Fruit fly (Drosophila melanogaster) whole organism, wandering third instar larva: ENCODE data around the gene oc.

ENCODE experiments used
- Abd-B ChIP-seq: fragments of >200 bp; optimal IDR thresholded peaks from 2 replicates; lab custom pipeline; 2017; ENCODE audit warnings: missing biosample characterization, missing genetic modification characterization
- CG32264 ChIP-seq: fragments of 200-800 bp; sonication (Bioruptor generic); optimal IDR thresholded peaks from 2 replicates; lab custom pipeline; 2016; ENCODE audit warnings: missing biosample characterization, missing genetic modification characterization
- CG9705 ChIP-seq: fragments of 200-800 bp; sonication (Bioruptor generic); optimal IDR thresholded peaks from 2 replicates; lab custom pipeline; 2018; ENCODE audit warnings: missing biosample characterization, mild to moderate bottlenecking, missing genetic modification characterization
- CrebA ChIP-seq: fragments of 200-800 bp; sonication (Bioruptor generic); optimal IDR thresholded peaks from 2 replicates; lab custom pipeline; 2016; ENCODE audit warnings: missing biosample characterization, mild to moderate bottlenecking, missing genetic modification characterization, borderline replicate concordance
- Dfd ChIP-seq: fragments of >200 bp; optimal IDR thresholded peaks from 2 replicates; lab custom pipeline; 2017; ENCODE audit warnings: missing biosample characterization, missing genetic modification characterization
- Dif ChIP-seq: fragments of 200-275, 200-300 bp; sonication (Bioruptor generic); optimal IDR thresholded peaks from 2 replicates; lab custom pipeline; 2018; ENCODE audit warnings: missing biosample characterization, missing genetic modification characterization; ENCODE audit not compliant: partially characterized antibody
- GATAd ChIP-seq: sonication (Bioruptor generic); optimal IDR thresholded peaks from 2 replicates; lab custom pipeline; 2016; ENCODE audit warnings: missing biosample characterization, missing genetic modification characterization
- HLH106 ChIP-seq: fragments of 200-800 bp; optimal IDR thresholded peaks from 3 replicates; lab custom pipeline; 2019; ENCODE audit warnings: missing biosample characterization, mild to moderate bottlenecking, missing genetic modification characterization, moderate library complexity
- Hnf4 ChIP-seq: fragments of 200-800 bp; sonication (Bioruptor generic); optimal IDR thresholded peaks from 2 replicates; lab custom pipeline; 2016; ENCODE audit warnings: missing biosample characterization, mild to moderate bottlenecking, missing genetic modification characterization
- Hr78 ChIP-seq: fragments of >200 bp; optimal IDR thresholded peaks from 2 replicates; lab custom pipeline; 2017; ENCODE audit warnings: missing biosample characterization, missing genetic modification characterization
- Hr83 ChIP-seq: fragments of 200-300 bp; sonication (Bioruptor generic); optimal IDR thresholded peaks from 2 replicates; lab custom pipeline; 2016; ENCODE audit warnings: missing biosample characterization, mild to moderate bottlenecking, missing genetic modification characterization, moderate library complexity; ENCODE audit not compliant: poor library complexity, severe bottlenecking
- Jra ChIP-seq: sonication (Bioruptor generic); optimal IDR thresholded peaks from 2 replicates; lab custom pipeline; 2016; ENCODE audit warnings: missing biosample characterization, missing genetic modification characterization
- Mio ChIP-seq: sonication (Bioruptor generic); optimal IDR thresholded peaks from 2 replicates; lab custom pipeline; 2016; ENCODE audit warnings: missing biosample characterization, missing genetic modification characterization
- Myc ChIP-seq: fragments of >200 bp; optimal IDR thresholded peaks from 2 replicates; lab custom pipeline; 2017
- N ChIP-seq: fragments of >200 bp; optimal IDR thresholded peaks from 2 replicates; lab custom pipeline; 2018; ENCODE audit warnings: missing biosample characterization, missing external identifiers, missing genetic modification characterization
- OdsH ChIP-seq: fragments of 200-800 bp; sonication (Bioruptor generic); optimal IDR thresholded peaks from 2 replicates; lab custom pipeline; 2016; ENCODE audit warnings: missing biosample characterization, mild to moderate bottlenecking, missing genetic modification characterization
- Rel ChIP-seq, 2 experiments: fragments of 200-800 bp; sonication (Bioruptor generic) in 1 of 2; optimal IDR thresholded peaks; 2 replicates in 1 of 2; 3 replicates in 1 of 2; lab custom pipeline; 2016 to 2019; ENCODE audit warnings: mild to moderate bottlenecking in 2 of 2, missing biosample characterization in 2 of 2, missing genetic modification characterization in 2 of 2, moderate library complexity in 1 of 2
- Sp1 ChIP-seq: fragments of 200-800 bp; sonication (Bioruptor generic); optimal IDR thresholded peaks from 3 replicates; lab custom pipeline; 2019; ENCODE audit warnings: missing biosample characterization, mild to moderate bottlenecking, missing genetic modification characterization, moderate library complexity
- Vsx2 ChIP-seq: fragments of 200-300, 225-300 bp; sonication (Bioruptor generic); optimal IDR thresholded peaks from 2 replicates; lab custom pipeline; 2018; ENCODE audit warnings: missing biosample characterization, missing genetic modification characterization; ENCODE audit not compliant: partially characterized antibody
- br ChIP-seq: fragments of 200-800 bp; sonication (Bioruptor generic); optimal IDR thresholded peaks from 2 replicates; lab custom pipeline; 2016; ENCODE audit warnings: missing biosample characterization, missing genetic modification characterization
- brk ChIP-seq: fragments of 200-800 bp; sonication (Bioruptor generic); optimal IDR thresholded peaks from 2 replicates; lab custom pipeline; 2016; ENCODE audit warnings: missing biosample characterization, mild to moderate bottlenecking, missing genetic modification characterization
- dl ChIP-seq, 2 experiments: fragments of 175-275, 200-275 bp in 1 of 2; fragments of 200-275 bp in 1 of 2; sonication (Bioruptor generic); optimal IDR thresholded peaks; lab custom pipeline; 2018; ENCODE audit warnings: mild to moderate bottlenecking in 2 of 2, missing biosample characterization in 2 of 2, missing genetic modification characterization in 2 of 2, moderate library complexity in 2 of 2; ENCODE audit not compliant: partially characterized antibody in 2 of 2, insufficient read depth in 1 of 2
- dmrt93B ChIP-seq: fragments of 200-800 bp; sonication (Bioruptor generic); optimal IDR thresholded peaks from 2 replicates; lab custom pipeline; 2018; ENCODE audit warnings: missing biosample characterization, mild to moderate bottlenecking, missing genetic modification characterization
- dsf ChIP-seq: sonication (Bioruptor generic); optimal IDR thresholded peaks from 2 replicates; lab custom pipeline; 2016; ENCODE audit warnings: missing biosample characterization, missing genetic modification characterization, borderline replicate concordance
- ey ChIP-seq: fragments of 200-800 bp; sonication (Bioruptor generic); optimal IDR thresholded peaks from 2 replicates; lab custom pipeline; 2016; ENCODE audit warnings: missing biosample characterization, missing genetic modification characterization
- foxo ChIP-seq, 2 experiments: fragments of 200-800 bp; sonication (Bioruptor generic); optimal IDR thresholded peaks; 2 replicates in 1 of 2; 3 replicates in 1 of 2; lab custom pipeline; 2016 to 2017; ENCODE audit warnings: missing biosample characterization in 2 of 2, missing genetic modification characterization in 2 of 2
- fru ChIP-seq: fragments of 200-800 bp; sonication (Bioruptor generic); optimal IDR thresholded peaks from 3 replicates; lab custom pipeline; 2016; ENCODE audit warnings: missing biosample characterization, mild to moderate bottlenecking, missing genetic modification characterization
- h ChIP-seq: fragments of 200-800 bp; sonication (Bioruptor generic); optimal IDR thresholded peaks from 3 replicates; lab custom pipeline; 2016; ENCODE audit warnings: missing biosample characterization, mild to moderate bottlenecking, missing genetic modification characterization
- jim ChIP-seq: fragments of 175-275, 200-325 bp; sonication (Bioruptor generic); optimal IDR thresholded peaks from 2 replicates; lab custom pipeline; 2016; ENCODE audit warnings: missing biosample characterization, mild to moderate bottlenecking, missing genetic modification characterization
- lola ChIP-seq: fragments of >200 bp; optimal IDR thresholded peaks from 2 replicates; lab custom pipeline; 2017; ENCODE audit warnings: missing biosample characterization, missing genetic modification characterization
- pan ChIP-seq: fragments of >200 bp; optimal IDR thresholded peaks from 2 replicates; lab custom pipeline; 2017
- psq ChIP-seq: fragments of 200-800 bp; sonication (Bioruptor generic); optimal IDR thresholded peaks from 3 replicates; lab custom pipeline; 2017; ENCODE audit warnings: missing biosample characterization, mild to moderate bottlenecking, missing genetic modification characterization, moderate library complexity
- rgr ChIP-seq: fragments of 200-800 bp; sonication (Bioruptor generic); optimal IDR thresholded peaks from 3 replicates; lab custom pipeline; 2016; ENCODE audit warnings: missing biosample characterization, mild to moderate bottlenecking, missing genetic modification characterization
- sage ChIP-seq: fragments of 200-800 bp; sonication (Bioruptor generic); optimal IDR thresholded peaks from 2 replicates; lab custom pipeline; 2016; ENCODE audit warnings: missing biosample characterization, mild to moderate bottlenecking, missing genetic modification characterization
- sv ChIP-seq: fragments of 200-800 bp; sonication (Bioruptor generic); optimal IDR thresholded peaks from 3 replicates; lab custom pipeline; 2016; ENCODE audit warnings: missing biosample characterization, missing genetic modification characterization
- tai ChIP-seq: sonication (Bioruptor generic); optimal IDR thresholded peaks from 2 replicates; lab custom pipeline; 2016; ENCODE audit warnings: missing biosample characterization, missing genetic modification characterization
- usp ChIP-seq: fragments of >200 bp; optimal IDR thresholded peaks from 2 replicates; lab custom pipeline; 2017; ENCODE audit warnings: missing biosample characterization, missing genetic modification characterization
- woc ChIP-seq: sonication (Bioruptor generic); optimal IDR thresholded peaks from 2 replicates; lab custom pipeline; 2016; ENCODE audit warnings: missing biosample characterization, mild to moderate bottlenecking, missing genetic modification characterization

Gene oc

dm6 chrX:8671348-8672298, 21.1 kb upstream of the oc start:
- TF ChIP-seq h (GFP tag; lab: Kevin White, UChicago) (no peak), Rel (GFP tag; optimal IDR thresholded peaks at IDR 0.05; lab: Kevin White, UChicago) (no peak), Rel (tag; optimal IDR thresholded peaks at IDR 0.05; lab: Kevin White, UChicago) (no peak), Myc (no peak), N (no peak), Abd-B (no peak), Dif (GFP tag; lab: Kevin White, UChicago) (no peak), dsf (GFP tag; lab: Kevin White, UChicago) (no peak), woc (no peak), sage (GFP tag; lab: Kevin White, UChicago) (no peak), Hr78 (GFP tag; lab: Kevin White, UChicago) (no peak), tai (GFP tag; lab: Kevin White, UChicago) (no peak), GATAd (no peak)

- no peak for TF ChIP-seq brk
- no peak for TF ChIP-seq Jra
- peak; percentile 35 for TF ChIP-seq h (GFP tag; lab: Kevin White, UChicago)
- no peak for TF ChIP-seq Dfd (GFP tag; lab: Kevin White, UChicago)
- no peak for TF ChIP-seq Hr78 (GFP tag; lab: Kevin White, UChicago)
- no peak for TF ChIP-seq CG9705 (GFP tag; lab: Kevin White, UChicago)
- TF ChIP-seq sage (GFP tag; lab: Kevin White, UChicago) = no peak
- TF ChIP-seq CrebA (GFP tag; lab: Kevin White, UChicago) = no peak
- peak in 1 of 2 experiments; percentile 26 for TF ChIP-seq foxo (GFP tag; optimal IDR thresholded peaks at IDR 0.05; lab: Kevin White, UChicago)
- TF ChIP-seq Rel (GFP tag; optimal IDR thresholded peaks at IDR 0.05; lab: Kevin White, UChicago) = no peak
- TF ChIP-seq Rel (tag; optimal IDR thresholded peaks at IDR 0.05; lab: Kevin White, UChicago) = no peak
- TF ChIP-seq pan (lab: Kevin White, UChicago) = no peak
- TF ChIP-seq ey (GFP tag; lab: Kevin White, UChicago) = peak; percentile 2
- TF ChIP-seq Dif (GFP tag; lab: Kevin White, UChicago) = no peak
- TF ChIP-seq OdsH = no peak
- TF ChIP-seq HLH106 (tag; lab: Kevin White, UChicago) = peak; percentile 57
- TF ChIP-seq lola (GFP tag; lab: Kevin White, UChicago) = no peak
- TF ChIP-seq Hr83 (GFP tag; lab: Kevin White, UChicago) = no peak
- TF ChIP-seq GATAd = no peak
- no peak for TF ChIP-seq rgr
- no peak for TF ChIP-seq Abd-B
- peak; percentile 27 for TF ChIP-seq Sp1 (GFP tag; lab: Kevin White, UChicago)
- no peak for TF ChIP-seq dmrt93B
- TF ChIP-seq usp = no peak
- no peak for TF ChIP-seq Vsx2 (GFP tag; lab: Kevin White, UChicago)
- TF ChIP-seq fru (GFP tag; lab: Kevin White, UChicago) = peak; percentile 26
- no peak for TF ChIP-seq sv (GFP tag; lab: Kevin White, UChicago)
- no peak for TF ChIP-seq Hnf4
- TF ChIP-seq psq (GFP tag; lab: Kevin White, UChicago) = no peak
- TF ChIP-seq br (GFP tag; lab: Kevin White, UChicago) = no peak
- TF ChIP-seq dl (GFP tag; optimal IDR thresholded peaks at IDR 0.05; lab: Kevin White, UChicago; ENCODE audit: insufficient read depth in 1 of 2, partially characterized antibody in 2 of 2) = no peak
- no peak for TF ChIP-seq Myc
- TF ChIP-seq woc = no peak
- no peak for TF ChIP-seq jim
- no peak for TF ChIP-seq N
- no peak for TF ChIP-seq Mio
- no peak for TF ChIP-seq CG32264
- TF ChIP-seq dsf (GFP tag; lab: Kevin White, UChicago) = no peak
- TF ChIP-seq tai (GFP tag; lab: Kevin White, UChicago) = no peak
These were observed 19.0 kb upstream of the oc start for dm6 chrX:8669434-8669833.
